Fruit fly (Drosophila melanogaster) whole organism, prepupa: ENCODE data around the gene Pp1alpha-96A.

Experiments used
- Blimp-1 ChIP-seq: fragments of 200-800 bp; sonication (Bioruptor generic); optimal IDR thresholded peaks from 3 replicates; lab custom pipeline; 2017; ENCODE audit warnings: missing biosample characterization, missing genetic modification characterization, mild to moderate bottlenecking, moderate library complexity, missing genetic modification reagents
- CG10631 ChIP-seq: fragments of 200-800 bp; sonication (Bioruptor generic); optimal IDR thresholded peaks from 2 replicates; lab custom pipeline; 2016; ENCODE audit warnings: missing biosample characterization, missing genetic modification characterization
- CG10669 ChIP-seq: fragments of 200-800 bp; sonication (Bioruptor generic); optimal IDR thresholded peaks from 3 replicates; lab custom pipeline; 2018; ENCODE audit warnings: missing biosample characterization, mild to moderate bottlenecking, missing genetic modification characterization, moderate library complexity
- CG11294 ChIP-seq: fragments of 200-800 bp; sonication (Bioruptor generic); IDR thresholded peaks from 2 replicates; pipeline ENCODE4 v1.3.6; 2022; ENCODE audit warnings: missing biosample characterization, missing genetic modification characterization
- CG11762 ChIP-seq: fragments of 200-800 bp; sonication (Bioruptor generic); optimal IDR thresholded peaks from 3 replicates; lab custom pipeline; 2016; ENCODE audit warnings: missing biosample characterization, missing genetic modification characterization; ENCODE audit not compliant: insufficient read depth
- CG11902 ChIP-seq: fragments of 200-800 bp; sonication (Bioruptor generic); optimal IDR thresholded peaks from 3 replicates; lab custom pipeline; 2016; ENCODE audit warnings: missing biosample characterization, missing genetic modification characterization
- CG15336 ChIP-seq: fragments of 200-800 bp; sonication (Bioruptor generic); IDR thresholded peaks from 2 replicates; pipeline ENCODE4 v1.3.6; 2022; ENCODE audit warnings: missing biosample characterization, missing genetic modification characterization
- CG1621 ChIP-seq: fragments of 200-800 bp; sonication (Bioruptor generic); optimal IDR thresholded peaks from 3 replicates; lab custom pipeline; 2018; ENCODE audit warnings: missing biosample characterization, mild to moderate bottlenecking, missing genetic modification characterization
- CG16779 ChIP-seq: fragments of 200-800 bp; sonication (Bioruptor generic); optimal IDR thresholded peaks from 3 replicates; lab custom pipeline; 2017; ENCODE audit warnings: missing biosample characterization, mild to moderate bottlenecking, missing genetic modification characterization
- CG3032 ChIP-seq: fragments of 200-800 bp; optimal IDR thresholded peaks from 2 replicates; lab custom pipeline; 2019; ENCODE audit warnings: missing biosample characterization, mild to moderate bottlenecking, missing genetic modification characterization, moderate library complexity
- CG31627 ChIP-seq: fragments of 200-800 bp; sonication (Bioruptor generic); optimal IDR thresholded peaks from 3 replicates; lab custom pipeline; 2016; ENCODE audit warnings: missing biosample characterization, missing genetic modification characterization
- CG32006 ChIP-seq: fragments of 200-800 bp; sonication (Bioruptor generic); optimal IDR thresholded peaks from 3 replicates; lab custom pipeline; 2017; ENCODE audit warnings: missing biosample characterization, mild to moderate bottlenecking, missing genetic modification characterization
- CG34406 ChIP-seq: fragments of 200-800 bp; sonication (Bioruptor generic); optimal IDR thresholded peaks from 3 replicates; lab custom pipeline; 2016; ENCODE audit warnings: missing biosample characterization, missing genetic modification characterization
- CG6163 ChIP-seq: fragments of 200-800 bp; sonication (Bioruptor generic); IDR thresholded peaks from 3 replicates; pipeline ENCODE4 v1.3.6; 2022; ENCODE audit warnings: missing biosample characterization, missing genetic modification characterization
- CG6276 ChIP-seq: fragments of 200-800 bp; sonication (Bioruptor generic); optimal IDR thresholded peaks from 2 replicates; lab custom pipeline; 2017; ENCODE audit warnings: missing biosample characterization, mild to moderate bottlenecking, missing genetic modification characterization
- CG6792 ChIP-seq: fragments of 200-800 bp; sonication (Bioruptor generic); optimal IDR thresholded peaks from 3 replicates; lab custom pipeline; 2016; ENCODE audit warnings: missing biosample characterization, missing genetic modification characterization
- CG6808 ChIP-seq: fragments of 200-800 bp; sonication (Bioruptor generic); optimal IDR thresholded peaks from 3 replicates; lab custom pipeline; 2017; ENCODE audit warnings: missing biosample characterization, missing genetic modification characterization, mild to moderate bottlenecking, moderate library complexity, missing genetic modification reagents
- CG6854 ChIP-seq: fragments of 200-800 bp; sonication (Bioruptor generic); optimal IDR thresholded peaks from 2 replicates; lab custom pipeline; 2017; ENCODE audit warnings: missing biosample characterization, mild to moderate bottlenecking, missing genetic modification characterization
- CG7368 ChIP-seq: fragments of 200-800 bp; sonication (Bioruptor generic); optimal IDR thresholded peaks from 3 replicates; lab custom pipeline; 2016; ENCODE audit warnings: missing biosample characterization, missing genetic modification characterization
- CG8119 ChIP-seq: fragments of 200-800 bp; sonication (Bioruptor generic); IDR thresholded peaks from 3 replicates; pipeline ENCODE4 v1.3.6; 2022; ENCODE audit warnings: missing biosample characterization, missing genetic modification characterization
- CG8632 ChIP-seq: fragments of 200-800 bp; sonication (Bioruptor generic); optimal IDR thresholded peaks from 3 replicates; lab custom pipeline; 2016; ENCODE audit warnings: missing biosample characterization, missing genetic modification characterization
- CG9139 ChIP-seq: fragments of 200-800 bp; sonication (Bioruptor generic); optimal IDR thresholded peaks from 3 replicates; lab custom pipeline; 2017; ENCODE audit warnings: missing biosample characterization, mild to moderate bottlenecking, missing genetic modification characterization
- Eip75B ChIP-seq: fragments of 200-800 bp; sonication (Bioruptor generic); optimal IDR thresholded peaks from 3 replicates; lab custom pipeline; 2016; ENCODE audit warnings: missing biosample characterization, missing genetic modification characterization
- Eip78C ChIP-seq: fragments of 200-800 bp; sonication (Bioruptor generic); peaks from one replicate; lab custom pipeline; 2016; ENCODE audit warnings: missing biosample characterization, missing genetic modification characterization
- Eip93F ChIP-seq: fragments of 200-800 bp; sonication (Bioruptor generic); optimal IDR thresholded peaks from 2 replicates; lab custom pipeline; 2016; ENCODE audit warnings: missing biosample characterization, mild to moderate bottlenecking, missing genetic modification characterization
- Ets21C ChIP-seq: fragments of 200-800 bp; sonication (Bioruptor generic); optimal IDR thresholded peaks from 3 replicates; lab custom pipeline; 2016; ENCODE audit warnings: missing biosample characterization, missing genetic modification characterization
- Ets96B ChIP-seq: fragments of 200-800 bp; optimal IDR thresholded peaks from 2 replicates; lab custom pipeline; 2019; ENCODE audit warnings: missing biosample characterization, mild to moderate bottlenecking, missing genetic modification characterization, moderate library complexity
- Hr39 ChIP-seq: fragments of 200-800 bp; sonication (Bioruptor generic); optimal IDR thresholded peaks from 2 replicates; lab custom pipeline; 2016; ENCODE audit warnings: missing biosample characterization, missing genetic modification characterization
- Hr4 ChIP-seq: fragments of 200-800 bp; sonication (Bioruptor generic); optimal IDR thresholded peaks from 3 replicates; lab custom pipeline; 2016; ENCODE audit warnings: missing biosample characterization, missing genetic modification characterization
- Lpt ChIP-seq: fragments of 200-800 bp; sonication (Bioruptor generic); optimal IDR thresholded peaks from 3 replicates; lab custom pipeline; 2016; ENCODE audit warnings: missing biosample characterization, missing genetic modification characterization
- Met ChIP-seq: fragments of 200-800 bp; sonication (Bioruptor generic); optimal IDR thresholded peaks from 3 replicates; lab custom pipeline; 2016; ENCODE audit warnings: missing biosample characterization, missing genetic modification characterization
- OdsH ChIP-seq: fragments of 200-800 bp; sonication (Bioruptor generic); optimal IDR thresholded peaks from 3 replicates; lab custom pipeline; 2016; ENCODE audit warnings: missing biosample characterization, missing genetic modification characterization
- Smox ChIP-seq: fragments of 200-800 bp; sonication (Bioruptor generic); optimal IDR thresholded peaks from 3 replicates; lab custom pipeline; 2016; ENCODE audit warnings: missing biosample characterization, missing genetic modification characterization
- Sox102F ChIP-seq: fragments of 200-800 bp; sonication (Bioruptor generic); optimal IDR thresholded peaks from 2 replicates; lab custom pipeline; 2016; ENCODE audit warnings: missing biosample characterization, mild to moderate bottlenecking, missing genetic modification characterization
- Sox14 ChIP-seq: fragments of 200-800 bp; sonication (Bioruptor generic); optimal IDR thresholded peaks from 3 replicates; lab custom pipeline; 2016; ENCODE audit warnings: missing biosample characterization, missing genetic modification characterization
- Sox15 ChIP-seq: fragments of 200-800 bp; sonication (Bioruptor generic); optimal IDR thresholded peaks from 3 replicates; lab custom pipeline; 2016; ENCODE audit warnings: missing biosample characterization, missing genetic modification characterization
- achi ChIP-seq: fragments of 200-800 bp; sonication (Bioruptor generic); optimal IDR thresholded peaks from 3 replicates; lab custom pipeline; 2016; ENCODE audit warnings: missing biosample characterization, missing genetic modification characterization
- acj6 ChIP-seq: fragments of 200-800 bp; sonication (Bioruptor generic); optimal IDR thresholded peaks from 3 replicates; lab custom pipeline; 2016; ENCODE audit warnings: missing biosample characterization, missing genetic modification characterization
- cyc ChIP-seq: fragments of 200-800 bp; sonication (Bioruptor generic); optimal IDR thresholded peaks from 3 replicates; lab custom pipeline; 2016; ENCODE audit warnings: missing biosample characterization, missing genetic modification characterization
- dsx ChIP-seq: fragments of 200-800 bp; optimal IDR thresholded peaks from 3 replicates; lab custom pipeline; 2019; ENCODE audit warnings: missing biosample characterization, mild to moderate bottlenecking, missing genetic modification characterization, moderate library complexity; ENCODE audit not compliant: poor library complexity, severe bottlenecking
- eg ChIP-seq: fragments of 200-800 bp; sonication (Bioruptor generic); IDR thresholded peaks from 3 replicates; pipeline ENCODE4 v1.3.6; 2022; ENCODE audit warnings: missing biosample characterization, missing genetic modification characterization
- esn ChIP-seq: fragments of 200-800 bp; sonication (Bioruptor generic); optimal IDR thresholded peaks from 2 replicates; lab custom pipeline; 2016; ENCODE audit warnings: missing biosample characterization, mild to moderate bottlenecking, missing genetic modification characterization, moderate library complexity
- fd59A ChIP-seq: fragments of 200-800 bp; sonication (Bioruptor generic); optimal IDR thresholded peaks from 2 replicates; lab custom pipeline; 2017; ENCODE audit warnings: missing biosample characterization, mild to moderate bottlenecking, missing genetic modification characterization, missing genetic modification reagents
- fd85E ChIP-seq: fragments of 200-800 bp; sonication (Bioruptor generic); optimal IDR thresholded peaks from 3 replicates; lab custom pipeline; 2016; ENCODE audit warnings: missing biosample characterization, missing genetic modification characterization
- fkh ChIP-seq: fragments of 200-800 bp; sonication (Bioruptor generic); optimal IDR thresholded peaks from 3 replicates; lab custom pipeline; 2017; ENCODE audit warnings: missing biosample characterization, mild to moderate bottlenecking, missing genetic modification characterization, moderate library complexity
- lz ChIP-seq: fragments of 200-800 bp; sonication (Bioruptor generic); optimal IDR thresholded peaks from 3 replicates; lab custom pipeline; 2016; ENCODE audit warnings: missing biosample characterization, missing genetic modification characterization
- net ChIP-seq: fragments of 200-800 bp; sonication (Bioruptor generic); optimal IDR thresholded peaks from 3 replicates; lab custom pipeline; 2016; ENCODE audit warnings: missing biosample characterization, missing genetic modification characterization
- pdm3 ChIP-seq: fragments of 200-800 bp; sonication (Bioruptor generic); optimal IDR thresholded peaks from 3 replicates; lab custom pipeline; 2016; ENCODE audit warnings: missing biosample characterization, missing genetic modification characterization
- salr ChIP-seq, 2 experiments: fragments of 200-800 bp; sonication (Bioruptor generic); optimal IDR thresholded peaks; 3 replicates each; lab custom pipeline; 2016 to 2018; ENCODE audit warnings: missing biosample characterization in 2 of 2, missing genetic modification characterization in 2 of 2, mild to moderate bottlenecking in 1 of 2
- spab ChIP-seq: fragments of 200-800 bp; sonication (Bioruptor generic); optimal IDR thresholded peaks from 2 replicates; lab custom pipeline; 2017; ENCODE audit warnings: missing biosample characterization, mild to moderate bottlenecking, missing genetic modification characterization, missing genetic modification reagents
- svp ChIP-seq: fragments of 200-800 bp; sonication (Bioruptor generic); peaks from one replicate; lab custom pipeline; 2016; ENCODE audit warnings: missing biosample characterization, missing genetic modification characterization
- topi ChIP-seq: fragments of 200-800 bp; sonication (Bioruptor generic); optimal IDR thresholded peaks from 3 replicates; lab custom pipeline; 2016; ENCODE audit warnings: missing biosample characterization, missing genetic modification characterization
- vri ChIP-seq: fragments of 200-800 bp; sonication (Bioruptor generic); optimal IDR thresholded peaks from 3 replicates; lab custom pipeline; 2016; ENCODE audit warnings: missing biosample characterization, mild to moderate bottlenecking, missing genetic modification characterization

Gene Pp1alpha-96A

dm6 chr3R:24557020-24557465, 39.0 kb downstream of the Pp1alpha-96A start:
- TF ChIP-seq OdsH (GFP tag; lab: Kevin White, UChicago) (peak; percentile 48), Ets21C (peak; percentile 13), Blimp-1 (GFP tag; lab: Kevin White, UChicago) (no peak), fd85E (GFP tag; lab: Kevin White, UChicago) (no peak), eg (GFP tag; lab: Robert Waterston, UW) (no peak), spab (GFP tag; lab: Kevin White, UChicago) (no peak), topi (GFP tag; lab: Kevin White, UChicago) (peak; percentile 72), CG11902 (peak; percentile 12), acj6 (peak; percentile 44), Hr39 (GFP tag; lab: Kevin White, UChicago) (peak; percentile 75), Lpt (GFP tag; lab: Kevin White, UChicago) (no peak), Sox102F (GFP tag; lab: Kevin White, UChicago) (no peak), CG11762 (GFP tag; lab: Kevin White, UChicago) (no peak), Sox14 (peak; percentile 51), Eip75B (GFP tag; lab: Kevin White, UChicago) (no peak), fd59A (GFP tag; lab: Kevin White, UChicago) (no peak), achi (no peak), CG34406 (GFP tag; lab: Kevin White, UChicago) (no peak), Met (GFP tag; lab: Kevin White, UChicago) (peak; percentile 63), CG6808 (GFP tag; lab: Kevin White, UChicago) (no peak), lz (peak; percentile 56), CG6163 (GFP tag; lab: Robert Waterston, UW) (no peak), CG16779 (no peak), CG8119 (no peak), CG10631 (no peak), Sox15 (GFP tag; lab: Kevin White, UChicago) (no peak), fkh (GFP tag; lab: Kevin White, UChicago) (no peak), svp (GFP tag; lab: Kevin White, UChicago) (peak; percentile 89), CG3032 (tag; lab: Kevin White, UChicago) (peak; percentile 1), CG31627 (GFP tag; lab: Kevin White, UChicago) (peak; percentile 79), CG11294 (no peak), Eip78C (GFP tag; lab: Kevin White, UChicago) (peak; percentile 81), net (GFP tag; lab: Kevin White, UChicago) (no peak), CG7368 (GFP tag; lab: Kevin White, UChicago) (no peak), CG6792 (GFP tag; lab: Kevin White, UChicago) (peak; percentile 4), CG32006 (GFP tag; lab: Kevin White, UChicago) (no peak), dsx (no peak), esn (GFP tag; lab: Kevin White, UChicago) (peak; percentile 56), Hr4 (GFP tag; lab: Kevin White, UChicago) (peak; percentile 25), pdm3 (no peak), CG8632 (GFP tag; lab: Kevin White, UChicago) (no peak), CG6854 (GFP tag; lab: Kevin White, UChicago) (peak; percentile 19), CG15336 (GFP tag; lab: Robert Waterston, UW) (no peak), cyc (GFP tag; lab: Kevin White, UChicago) (peak; percentile 67), CG10669 (no peak), Ets96B (tag; lab: Kevin White, UChicago) (no peak), Eip93F (no peak), Smox (GFP tag; lab: Kevin White, UChicago) (no peak), vri (GFP tag; lab: Kevin White, UChicago) (peak; percentile 45), salr (GFP tag; optimal IDR thresholded peaks at IDR 0.05; lab: Kevin White, UChicago) (no peak), CG1621 (tag; lab: Kevin White, UChicago) (no peak), CG6276 (GFP tag; lab: Kevin White, UChicago) (no peak), CG9139 (GFP tag; lab: Kevin White, UChicago) (peak; percentile 52)
